Worm (Caenorhabditis elegans) whole organism, L2 larva: ENCODE results near the gene C18E9.7.

Experiments
- C34F6.9 ChIP-seq: fragments of 150-350 bp; optimal IDR thresholded peaks from 2 replicates; lab custom pipeline; 2014; ENCODE audit warnings: missing biosample characterization, missing genetic modification characterization
- F13H6.1 ChIP-seq: sonication (generic microtip); optimal IDR thresholded peaks from 2 replicates; lab custom pipeline; 2016; ENCODE audit warnings: missing genetic modification characterization, missing compliant biosample characterization
- Y55F3AM.14 ChIP-seq: fragments of 200-800 bp; sonication (Bioruptor generic); optimal IDR thresholded peaks from 2 replicates; lab custom pipeline; 2018; ENCODE audit warnings: mild to moderate bottlenecking, missing genetic modification characterization, missing compliant biosample characterization
- aly-2 ChIP-seq: fragments of 150-350 bp; optimal IDR thresholded peaks from 2 replicates; lab custom pipeline; 2014; ENCODE audit warnings: missing biosample characterization, missing genetic modification characterization
- ama-1 ChIP-seq: fragments of 150-350 bp; optimal IDR thresholded peaks from 2 replicates; lab custom pipeline; 2018; ENCODE audit warnings: inconsistent platforms
- ceh-16 ChIP-seq: fragments of 150-350 bp; optimal IDR thresholded peaks from 2 replicates; lab custom pipeline; 2014; ENCODE audit warnings: missing biosample characterization, missing genetic modification characterization
- egl-27 ChIP-seq: sonication (generic microtip); optimal IDR thresholded peaks from 3 replicates; lab custom pipeline; 2017; ENCODE audit warnings: missing biosample characterization, missing genetic modification reagents, missing genetic modification characterization
- elt-1 ChIP-seq: fragments of 150-350 bp; optimal IDR thresholded peaks from 2 replicates; lab custom pipeline; 2014; ENCODE audit warnings: missing biosample characterization, missing genetic modification characterization
- elt-3 ChIP-seq: sonication (generic microtip); optimal IDR thresholded peaks from 2 replicates; lab custom pipeline; 2017; ENCODE audit warnings: missing biosample characterization, missing genetic modification characterization
- fos-1 ChIP-seq: fragments of 150-350 bp; optimal IDR thresholded peaks from 2 replicates; lab custom pipeline; 2014; ENCODE audit warnings: missing biosample characterization, missing genetic modification characterization
- gmeb-1 ChIP-seq: fragments of 150-350 bp; optimal IDR thresholded peaks from 2 replicates; lab custom pipeline; 2014; ENCODE audit warnings: missing biosample characterization, missing genetic modification characterization
- lin-13 ChIP-seq: fragments of 150-350 bp; optimal IDR thresholded peaks from 2 replicates; lab custom pipeline; 2014; ENCODE audit warnings: missing biosample characterization, missing genetic modification reagents, missing genetic modification characterization
- lin-39 ChIP-seq: fragments of 150-350 bp; optimal IDR thresholded peaks from 2 replicates; lab custom pipeline; 2014; ENCODE audit warnings: missing biosample characterization, missing genetic modification reagents, missing genetic modification characterization
- lsy-2 ChIP-seq, 2 experiments: fragments of 150-350 bp in 1 of 2; sonication (generic microtip) in 1 of 2; optimal IDR thresholded peaks; 2 replicates each; lab custom pipeline; 2014 to 2017; ENCODE audit warnings: missing biosample characterization in 2 of 2, missing genetic modification characterization in 2 of 2
- mab-5 ChIP-seq: fragments of 150-350 bp; optimal IDR thresholded peaks from 2 replicates; lab custom pipeline; 2014; ENCODE audit warnings: missing biosample characterization, missing genetic modification characterization
- mbf-1 ChIP-seq: sonication (generic microtip); optimal IDR thresholded peaks from 2 replicates; lab custom pipeline; 2017; ENCODE audit warnings: missing biosample characterization, missing genetic modification characterization
- nhr-11 ChIP-seq: fragments of 150-350 bp; optimal IDR thresholded peaks from 2 replicates; lab custom pipeline; 2014; ENCODE audit warnings: missing biosample characterization, missing genetic modification characterization
- nhr-12 ChIP-seq: fragments of 150-350 bp; optimal IDR thresholded peaks from 2 replicates; lab custom pipeline; 2014; ENCODE audit warnings: missing biosample characterization, missing genetic modification characterization
- nhr-129 ChIP-seq: fragments of 150-350 bp; optimal IDR thresholded peaks from 2 replicates; lab custom pipeline; 2014; ENCODE audit warnings: missing biosample characterization, missing genetic modification characterization
- nhr-21 ChIP-seq: fragments of 150-350 bp; optimal IDR thresholded peaks from 2 replicates; lab custom pipeline; 2014; ENCODE audit warnings: missing biosample characterization, missing genetic modification characterization
- nhr-23 ChIP-seq: fragments of 150-350 bp; optimal IDR thresholded peaks from 2 replicates; lab custom pipeline; 2014; ENCODE audit warnings: missing biosample characterization, missing genetic modification reagents, missing genetic modification characterization
- nhr-237 ChIP-seq: fragments of 150-350 bp; optimal IDR thresholded peaks from 2 replicates; lab custom pipeline; 2014; ENCODE audit warnings: missing biosample characterization, missing genetic modification characterization
- nhr-25 ChIP-seq: fragments of 150-350 bp; sonication (generic microtip); optimal IDR thresholded peaks from 3 replicates; lab custom pipeline; 2014; ENCODE audit warnings: missing biosample characterization, missing genetic modification characterization
- nhr-6 ChIP-seq: fragments of 150-350 bp; optimal IDR thresholded peaks from 2 replicates; lab custom pipeline; 2014; ENCODE audit warnings: missing biosample characterization, missing genetic modification characterization
- peb-1 ChIP-seq: fragments of 150-350 bp; optimal IDR thresholded peaks from 2 replicates; lab custom pipeline; 2014; ENCODE audit warnings: missing biosample characterization, missing genetic modification characterization
- sem-4 ChIP-seq: fragments of 150-350 bp; optimal IDR thresholded peaks from 2 replicates; lab custom pipeline; 2014; ENCODE audit warnings: missing biosample characterization, missing genetic modification reagents, missing genetic modification characterization
- skn-1 ChIP-seq: sonication (generic microtip); optimal IDR thresholded peaks from 2 replicates; lab custom pipeline; 2017; ENCODE audit warnings: missing biosample characterization, missing genetic modification characterization
- sma-9 ChIP-seq, 2 experiments: fragments of 150-350 bp in 1 of 2; sonication (generic microtip) in 1 of 2; optimal IDR thresholded peaks; 2 replicates each; lab custom pipeline; 2014 to 2016; ENCODE audit warnings: missing genetic modification characterization in 2 of 2, mild to moderate bottlenecking in 1 of 2, missing biosample characterization in 1 of 2, missing compliant biosample characterization in 1 of 2, missing genetic modification reagents in 1 of 2, moderate library complexity in 1 of 2
- snpc-4 ChIP-seq: fragments of 150-350 bp; optimal IDR thresholded peaks from 2 replicates; lab custom pipeline; 2014; ENCODE audit warnings: missing biosample characterization, missing genetic modification characterization
- unc-39 ChIP-seq: fragments of 150-350 bp; optimal IDR thresholded peaks from 2 replicates; lab custom pipeline; 2014; ENCODE audit warnings: missing biosample characterization, missing genetic modification characterization
- unc-55 ChIP-seq: fragments of 150-350 bp; sonication (generic microtip); optimal IDR thresholded peaks from 3 replicates; lab custom pipeline; 2014; ENCODE audit warnings: missing biosample characterization, missing genetic modification reagents, missing genetic modification characterization
- unc-62 ChIP-seq: fragments of 150-350 bp; optimal IDR thresholded peaks from 2 replicates; lab custom pipeline; 2014; ENCODE audit warnings: missing biosample characterization, missing genetic modification reagents, missing genetic modification characterization
- zag-1 ChIP-seq: fragments of 150-350 bp; optimal IDR thresholded peaks from 2 replicates; lab custom pipeline; 2014; ENCODE audit warnings: missing biosample characterization, missing genetic modification characterization
- ztf-1 ChIP-seq: fragments of 200-800 bp; sonication (Bioruptor generic); conservative IDR thresholded peaks from 2 replicates; pipeline ENCODE4 v1.3.6; 2022; ENCODE audit warnings: missing genetic modification characterization, missing compliant biosample characterization
- ztf-11 ChIP-seq: sonication (generic microtip); optimal IDR thresholded peaks from 2 replicates; lab custom pipeline; 2017; ENCODE audit warnings: missing biosample characterization, missing genetic modification characterization

Gene C18E9.7

ce11 chrII:9010708-9011107 is 28.1 kb upstream of the C18E9.7 start:
- TF ChIP-seq Y55F3AM.14 (GFP tag; lab: Kevin White, UChicago) (no peak), peb-1 (tag; lab: Kevin White, UChicago) (no peak), skn-1 (tag; lab: Kevin White, UChicago) (no peak), lin-13 (GFP tag; lab: Kevin White, UChicago) (no peak), unc-55 (GFP tag; lab: Kevin White, UChicago) (peak; percentile 71), lsy-2 (tag; optimal IDR thresholded peaks at IDR 0.05; lab: Kevin White, UChicago) (no peak), lin-39 (tag; lab: Kevin White, UChicago) (no peak), aly-2 (tag; lab: Kevin White, UChicago) (no peak), gmeb-1 (tag; lab: Kevin White, UChicago) (no peak), ztf-11 (no peak), nhr-129 (peak; percentile 23), unc-62 (GFP tag; lab: Kevin White, UChicago) (no peak), sem-4 (tag; lab: Kevin White, UChicago) (no peak), fos-1 (tag; lab: Kevin White, UChicago) (no peak), nhr-6 (tag; lab: Kevin White, UChicago) (no peak), zag-1 (tag; lab: Kevin White, UChicago) (no peak), snpc-4 (tag; lab: Kevin White, UChicago) (no peak), nhr-25 (tag; lab: Kevin White, UChicago) (no peak)

- TF ChIP-seq ztf-1 (GFP tag; lab: Robert Waterston, UW): no peak
- no peak for TF ChIP-seq C34F6.9 (tag; lab: Kevin White, UChicago)
- TF ChIP-seq Y55F3AM.14 (GFP tag; lab: Kevin White, UChicago): peak; percentile 4
- no peak for TF ChIP-seq unc-62 (GFP tag; lab: Kevin White, UChicago)
- peak; percentile 41 for TF ChIP-seq nhr-21 (tag; lab: Kevin White, UChicago)
- TF ChIP-seq nhr-11: no peak
- TF ChIP-seq egl-27: no peak
- peak in 1 of 2 experiments; percentile 12 for TF ChIP-seq lsy-2 (tag; optimal IDR thresholded peaks at IDR 0.05; lab: Kevin White, UChicago)
- TF ChIP-seq unc-55 (GFP tag; lab: Kevin White, UChicago): no peak
- TF ChIP-seq sma-9 (GFP tag; optimal IDR thresholded peaks at IDR 0.05; lab: Kevin White, UChicago): no peak
- TF ChIP-seq sma-9 (tag; optimal IDR thresholded peaks at IDR 0.05; lab: Kevin White, UChicago): no peak
- no peak for TF ChIP-seq elt-3 (tag; lab: Kevin White, UChicago)
- TF ChIP-seq fos-1 (tag; lab: Kevin White, UChicago): no peak
These were observed 27.6 kb upstream of the C18E9.7 start for ce11 chrII:9009976-9010702.

- TF ChIP-seq nhr-237: no peak
- no peak for TF ChIP-seq zag-1 (tag; lab: Kevin White, UChicago)
- no peak for TF ChIP-seq sem-4 (tag; lab: Kevin White, UChicago)
- TF ChIP-seq mbf-1: no peak
- TF ChIP-seq C34F6.9 (tag; lab: Kevin White, UChicago): no peak
- TF ChIP-seq nhr-23 (tag; lab: Kevin White, UChicago): no peak
- no peak for TF ChIP-seq elt-3 (tag; lab: Kevin White, UChicago)
- TF ChIP-seq lin-39 (tag; lab: Kevin White, UChicago): no peak
- TF ChIP-seq gmeb-1 (tag; lab: Kevin White, UChicago): no peak
- no peak for TF ChIP-seq elt-1 (tag; lab: Kevin White, UChicago)
- TF ChIP-seq nhr-21 (tag; lab: Kevin White, UChicago): no peak
- TF ChIP-seq ama-1: no peak
- TF ChIP-seq egl-27: no peak
- TF ChIP-seq lin-13 (GFP tag; lab: Kevin White, UChicago): no peak
- no peak for TF ChIP-seq nhr-12 (tag; lab: Kevin White, UChicago)
- no peak for TF ChIP-seq nhr-11
- TF ChIP-seq aly-2 (tag; lab: Kevin White, UChicago): no peak
- TF ChIP-seq F13H6.1 (tag; lab: Kevin White, UChicago): no peak
- no peak for TF ChIP-seq peb-1 (tag; lab: Kevin White, UChicago)
These were observed 25.2 kb upstream of the C18E9.7 start for ce11 chrII:9007741-9008140.

ce11 chrII:9005067-9005466 is 22.5 kb upstream of the C18E9.7 start, which contains the start of gene F44G4.7:
Gene F44G4.7, minus strand, starts transcription at chrII:9005167.
- TF ChIP-seq lin-13 (GFP tag; lab: Kevin White, UChicago): no peak
- no peak for TF ChIP-seq nhr-21 (tag; lab: Kevin White, UChicago)
- no peak for TF ChIP-seq C34F6.9 (tag; lab: Kevin White, UChicago)
- TF ChIP-seq skn-1 (tag; lab: Kevin White, UChicago): no peak
- no peak for TF ChIP-seq sma-9 (GFP tag; optimal IDR thresholded peaks at IDR 0.05; lab: Kevin White, UChicago)
- TF ChIP-seq sma-9 (tag; optimal IDR thresholded peaks at IDR 0.05; lab: Kevin White, UChicago): no peak
- no peak for TF ChIP-seq nhr-25 (tag; lab: Kevin White, UChicago)
- TF ChIP-seq ceh-16: no peak
- no peak for TF ChIP-seq ama-1
- no peak for TF ChIP-seq gmeb-1 (tag; lab: Kevin White, UChicago)
- TF ChIP-seq unc-39 (tag; lab: Kevin White, UChicago): no peak
- TF ChIP-seq mab-5: no peak
